Worm (Caenorhabditis elegans): ENCODE data around the gene lys-1.

lys-1 gene

ce11 chrV:10260460-10260859, 17.2 kb upstream of the lys-1 start, which contains the start of gene sri-18:
sri-18 (minus strand) TSS chrV:10260560.
- TF ChIP-seq tbx-37 (GFP tag; conservative IDR thresholded peaks at IDR 0.05) (no peak), ama-1 (optimal IDR thresholded peaks at IDR 0.05) (no peak), sea-1 (GFP tag; conservative IDR thresholded peaks at IDR 0.05) (no peak), aly-1 (tag; optimal IDR thresholded peaks at IDR 0.05) (no peak)

- TF ChIP-seq pes-1 (GFP tag; IDR thresholded peaks at IDR 0.05) (no peak), ama-1 (optimal IDR thresholded peaks at IDR 0.05) (no peak), tbx-37 (GFP tag; conservative IDR thresholded peaks at IDR 0.05) (no peak), B0310.2 (tag; optimal IDR thresholded peaks at IDR 0.05) (no peak), ets-7 (tag; optimal IDR thresholded peaks at IDR 0.05) (no peak), F13C5.2 (tag; optimal IDR thresholded peaks at IDR 0.05) (no peak), ceh-13 (GFP tag; optimal IDR thresholded peaks at IDR 0.05) (no peak), ceh-36 (tag; optimal IDR thresholded peaks at IDR 0.05) (no peak), hmg-4 (GFP tag; optimal IDR thresholded peaks at IDR 0.05) (no peak), tra-4 (tag; optimal IDR thresholded peaks at IDR 0.05) (no peak)
These were observed 12.7 kb upstream of the lys-1 start for ce11 chrV:10265019-10265418.

DNA sequence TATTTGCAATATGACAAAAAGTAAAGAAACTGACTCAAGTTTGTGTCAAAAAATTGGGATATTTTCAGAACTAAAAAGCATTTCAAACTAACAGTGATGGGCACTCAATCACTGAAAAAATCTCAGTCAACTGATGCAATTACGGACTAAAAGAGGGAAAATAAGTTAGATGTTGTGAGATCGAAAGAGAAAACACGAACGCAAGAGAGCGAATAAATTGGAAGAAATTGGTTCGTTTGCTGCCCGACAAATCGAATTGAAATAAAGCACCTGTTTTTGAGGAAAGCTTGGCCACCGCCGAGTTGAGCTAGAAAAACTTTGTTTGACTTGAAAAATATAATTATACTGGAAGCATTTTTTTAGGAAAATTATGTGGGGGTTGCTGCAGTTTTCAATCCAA, 11.7 kb upstream of the lys-1 start:
- no peak for TF ChIP-seq hmbx-1 (tag; optimal IDR thresholded peaks at IDR 0.05)
- TF ChIP-seq F13C5.2 (tag; optimal IDR thresholded peaks at IDR 0.05): no peak
- TF ChIP-seq ama-1 (optimal IDR thresholded peaks at IDR 0.05): no peak
- no peak for TF ChIP-seq scrt-1 (GFP tag; IDR thresholded peaks at IDR 0.05)
- TF ChIP-seq hnd-1 (tag; optimal IDR thresholded peaks at IDR 0.05): no peak
- no peak for TF ChIP-seq flt-1 (GFP tag; IDR thresholded peaks at IDR 0.05)
- no peak for TF ChIP-seq tbx-37 (GFP tag; conservative IDR thresholded peaks at IDR 0.05)
- no peak for TF ChIP-seq ceh-36 (tag; optimal IDR thresholded peaks at IDR 0.05)
- no peak for TF ChIP-seq pes-1 (GFP tag; IDR thresholded peaks at IDR 0.05)
- no peak for TF ChIP-seq ceh-13 (GFP tag; optimal IDR thresholded peaks at IDR 0.05)
- TF ChIP-seq sea-1 (GFP tag; conservative IDR thresholded peaks at IDR 0.05): no peak
- TF ChIP-seq tra-4 (tag; optimal IDR thresholded peaks at IDR 0.05): no peak
- no peak for TF ChIP-seq B0310.2 (tag; optimal IDR thresholded peaks at IDR 0.05)
- no peak for TF ChIP-seq tbx-11 (GFP tag; IDR thresholded peaks at IDR 0.05)
- TF ChIP-seq hmg-4 (GFP tag; optimal IDR thresholded peaks at IDR 0.05): no peak

DNA sequence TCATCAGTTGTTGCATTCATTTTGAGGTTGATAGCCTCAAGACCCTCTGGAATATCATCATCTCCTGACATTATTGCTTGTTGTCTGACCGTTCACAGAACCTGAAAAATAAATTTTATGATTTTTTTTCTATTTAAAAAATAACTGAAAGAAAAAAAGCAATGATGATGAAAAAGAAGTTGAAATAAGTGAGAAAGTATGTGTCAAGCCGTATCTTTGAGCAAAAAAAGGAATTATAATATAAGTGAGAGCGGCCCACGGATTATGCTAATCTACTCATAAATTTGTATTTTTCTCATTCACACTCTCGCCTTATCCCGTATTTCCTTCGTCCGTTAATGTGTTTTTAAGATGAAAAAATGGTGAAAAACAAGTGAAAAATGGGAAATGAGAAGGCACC, 7.5 kb upstream of the lys-1 start, which contains the start of gene ric-4:
Gene ric-4 (minus strand): TSS at position 101 of the 400 bp plus-strand sequence.
- no peak for TF ChIP-seq pes-1 (GFP tag; IDR thresholded peaks at IDR 0.05)
- TF ChIP-seq ceh-13 (GFP tag; optimal IDR thresholded peaks at IDR 0.05): no peak
- TF ChIP-seq tra-4 (tag; optimal IDR thresholded peaks at IDR 0.05): no peak
- TF ChIP-seq ets-7 (tag; optimal IDR thresholded peaks at IDR 0.05): no peak
- no peak for TF ChIP-seq ceh-36 (tag; optimal IDR thresholded peaks at IDR 0.05)
- TF ChIP-seq B0310.2 (tag; optimal IDR thresholded peaks at IDR 0.05): no peak
- no peak for TF ChIP-seq hmbx-1 (tag; optimal IDR thresholded peaks at IDR 0.05)
- TF ChIP-seq tbx-11 (GFP tag; IDR thresholded peaks at IDR 0.05): no peak
- no peak for TF ChIP-seq scrt-1 (GFP tag; IDR thresholded peaks at IDR 0.05)
- TF ChIP-seq hmg-4 (GFP tag; optimal IDR thresholded peaks at IDR 0.05): no peak
- no peak for TF ChIP-seq hnd-1 (tag; optimal IDR thresholded peaks at IDR 0.05)
- no peak for TF ChIP-seq flt-1 (GFP tag; IDR thresholded peaks at IDR 0.05)
- no peak for TF ChIP-seq aly-1 (tag; optimal IDR thresholded peaks at IDR 0.05)
- no peak for TF ChIP-seq sea-1 (GFP tag; conservative IDR thresholded peaks at IDR 0.05)
- no peak for TF ChIP-seq tbx-37 (GFP tag; conservative IDR thresholded peaks at IDR 0.05)
- TF ChIP-seq ama-1 (optimal IDR thresholded peaks at IDR 0.05): no peak
- TF ChIP-seq F13C5.2 (tag; optimal IDR thresholded peaks at IDR 0.05): no peak

ce11 chrV:10273837-10274236, 3.9 kb upstream of the lys-1 start:
- TF ChIP-seq ceh-36 (tag; optimal IDR thresholded peaks at IDR 0.05) (no peak), hnd-1 (tag; optimal IDR thresholded peaks at IDR 0.05) (no peak), tra-4 (tag; optimal IDR thresholded peaks at IDR 0.05) (no peak), hmbx-1 (tag; optimal IDR thresholded peaks at IDR 0.05) (no peak), F13C5.2 (tag; optimal IDR thresholded peaks at IDR 0.05) (no peak), B0310.2 (tag; optimal IDR thresholded peaks at IDR 0.05) (no peak), flt-1 (GFP tag; IDR thresholded peaks at IDR 0.05) (no peak), ets-7 (tag; optimal IDR thresholded peaks at IDR 0.05) (no peak), sea-1 (GFP tag; conservative IDR thresholded peaks at IDR 0.05) (no peak), scrt-1 (GFP tag; IDR thresholded peaks at IDR 0.05) (no peak), tbx-11 (GFP tag; IDR thresholded peaks at IDR 0.05) (no peak), hmg-4 (GFP tag; optimal IDR thresholded peaks at IDR 0.05) (no peak)

DNA sequence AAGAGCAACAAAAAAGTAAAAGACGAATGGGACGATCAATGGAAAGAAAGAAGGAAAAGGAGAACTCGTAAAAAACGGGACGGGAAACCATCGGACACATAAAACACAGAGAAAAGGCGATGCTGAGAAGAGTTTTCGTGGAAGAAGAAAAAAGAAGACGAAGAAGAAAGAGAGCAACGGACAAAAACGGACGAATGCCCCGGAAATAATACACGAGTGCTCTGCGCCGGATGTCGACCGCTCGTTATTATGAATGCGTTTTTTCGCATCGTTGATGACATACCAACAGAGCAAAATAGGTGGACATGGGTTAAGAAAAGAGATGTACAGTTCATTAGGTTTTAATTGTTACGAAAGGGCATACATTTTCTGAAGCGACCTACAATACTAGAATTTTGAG, 2.1 kb upstream of the lys-1 start, which contains the start of gene Y22F5A.11:
Gene Y22F5A.11 (minus strand): TSS at position 28 of the 400 bp plus-strand sequence.
- TF ChIP-seq ama-1 (optimal IDR thresholded peaks at IDR 0.05) (no peak), scrt-1 (GFP tag; IDR thresholded peaks at IDR 0.05) (no peak), flt-1 (GFP tag; IDR thresholded peaks at IDR 0.05) (no peak), ceh-36 (tag; optimal IDR thresholded peaks at IDR 0.05) (no peak), tbx-11 (GFP tag; IDR thresholded peaks at IDR 0.05) (no peak), hmbx-1 (tag; optimal IDR thresholded peaks at IDR 0.05) (no peak), ceh-13 (GFP tag; optimal IDR thresholded peaks at IDR 0.05) (no peak), hnd-1 (tag; optimal IDR thresholded peaks at IDR 0.05) (no peak), F13C5.2 (tag; optimal IDR thresholded peaks at IDR 0.05) (no peak), hmg-4 (GFP tag; optimal IDR thresholded peaks at IDR 0.05) (no peak), ets-7 (tag; optimal IDR thresholded peaks at IDR 0.05) (no peak), tbx-37 (GFP tag; conservative IDR thresholded peaks at IDR 0.05) (no peak), pes-1 (GFP tag; IDR thresholded peaks at IDR 0.05) (no peak), aly-1 (tag; optimal IDR thresholded peaks at IDR 0.05) (no peak), B0310.2 (tag; optimal IDR thresholded peaks at IDR 0.05) (no peak), tra-4 (tag; optimal IDR thresholded peaks at IDR 0.05) (no peak), sea-1 (GFP tag; conservative IDR thresholded peaks at IDR 0.05) (no peak)

DNA sequence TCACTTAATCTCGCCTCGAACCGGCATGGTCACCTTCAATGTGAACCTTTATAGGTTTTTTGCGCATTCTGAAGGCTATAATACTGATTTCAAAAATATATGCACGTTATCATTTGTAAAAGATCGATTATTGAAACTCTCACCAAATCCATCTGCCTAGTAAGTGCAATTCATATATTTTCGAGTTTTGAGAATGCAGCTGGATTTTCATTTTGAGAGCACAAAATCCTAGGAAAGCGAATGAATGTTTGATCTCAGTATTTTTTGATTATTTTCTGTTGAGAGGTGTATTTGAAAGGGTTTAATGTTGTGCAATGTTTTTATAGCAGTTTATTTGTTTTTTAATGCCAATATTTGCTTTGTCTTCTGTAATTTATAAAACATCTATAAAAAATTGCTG, 1.7 kb upstream of the lys-1 start:
- no peak for TF ChIP-seq flt-1 (GFP tag; IDR thresholded peaks at IDR 0.05)
- TF ChIP-seq pes-1 (GFP tag; IDR thresholded peaks at IDR 0.05): no peak
- TF ChIP-seq tbx-37 (GFP tag; conservative IDR thresholded peaks at IDR 0.05): no peak
- TF ChIP-seq hmbx-1 (tag; optimal IDR thresholded peaks at IDR 0.05): no peak
- no peak for TF ChIP-seq B0310.2 (tag; optimal IDR thresholded peaks at IDR 0.05)
- no peak for TF ChIP-seq F13C5.2 (tag; optimal IDR thresholded peaks at IDR 0.05)
- TF ChIP-seq aly-1 (tag; optimal IDR thresholded peaks at IDR 0.05): no peak
- TF ChIP-seq scrt-1 (GFP tag; IDR thresholded peaks at IDR 0.05): no peak
- TF ChIP-seq hmg-4 (GFP tag; optimal IDR thresholded peaks at IDR 0.05): no peak
- TF ChIP-seq tra-4 (tag; optimal IDR thresholded peaks at IDR 0.05): no peak
- TF ChIP-seq tbx-11 (GFP tag; IDR thresholded peaks at IDR 0.05): no peak

Data from whole organism, early embryonic.